Worm (Caenorhabditis elegans): ENCODE results near the gene chil-21.

Gene chil-21

ce11 chrII:9487337-9487950 is 25.7 kb upstream of the chil-21 start, which contains the start of gene T19H5.4:
TSS of gene T19H5.4 (minus strand) at chrII:9487387.
- no peak for TF ChIP-seq klf-2 (GFP tag; conservative IDR thresholded peaks at IDR 0.05)
- TF ChIP-seq ztf-29 (GFP tag; IDR thresholded peaks at IDR 0.05), result no peak
- TF ChIP-seq flt-1 (GFP tag; IDR thresholded peaks at IDR 0.05), result no peak
- TF ChIP-seq tab-1 (GFP tag; IDR thresholded peaks at IDR 0.05), result no peak
- no peak for TF ChIP-seq ztf-23 (GFP tag; IDR thresholded peaks at IDR 0.05)
- no peak for TF ChIP-seq med-1 (GFP tag; optimal IDR thresholded peaks at IDR 0.05; ENCODE audit: insufficient read depth)
- TF ChIP-seq T22C8.4 (GFP tag; IDR thresholded peaks at IDR 0.05), result no peak
- TF ChIP-seq ref-1 (GFP tag; conservative IDR thresholded peaks at IDR 0.05), result no peak; the same call in 1 of the 2 replicates
- no peak for TF ChIP-seq cog-1 (tag; optimal IDR thresholded peaks at IDR 0.05)

- no peak for TF ChIP-seq med-1 (GFP tag; optimal IDR thresholded peaks at IDR 0.05; ENCODE audit: insufficient read depth)
- TF ChIP-seq ztf-29 (GFP tag; IDR thresholded peaks at IDR 0.05), result no peak
- no peak for TF ChIP-seq cog-1 (tag; optimal IDR thresholded peaks at IDR 0.05)
- TF ChIP-seq ref-1 (GFP tag; conservative IDR thresholded peaks at IDR 0.05), result no peak
- TF ChIP-seq klf-2 (GFP tag; conservative IDR thresholded peaks at IDR 0.05), result no peak
- no peak for TF ChIP-seq tab-1 (GFP tag; IDR thresholded peaks at IDR 0.05)
Observed at ce11 chrII:9485081-9485730, 23.4 kb upstream of the chil-21 start.

ce11 chrII:9483342-9483741 is 21.6 kb upstream of the chil-21 start:
- no peak for TF ChIP-seq ztf-23 (GFP tag; IDR thresholded peaks at IDR 0.05)
- TF ChIP-seq klf-2 (GFP tag; conservative IDR thresholded peaks at IDR 0.05), result no peak
- TF ChIP-seq ref-1 (GFP tag; conservative IDR thresholded peaks at IDR 0.05), result no peak

- TF ChIP-seq ztf-29 (GFP tag; IDR thresholded peaks at IDR 0.05) (no peak), med-1 (GFP tag; optimal IDR thresholded peaks at IDR 0.05; ENCODE audit: insufficient read depth) (no peak)
Observed at ce11 chrII:9482529-9482928, 20.7 kb upstream of the chil-21 start.

- TF ChIP-seq ztf-23 (GFP tag; IDR thresholded peaks at IDR 0.05) (no peak), T22C8.4 (GFP tag; IDR thresholded peaks at IDR 0.05) (no peak), tab-1 (GFP tag; IDR thresholded peaks at IDR 0.05) (no peak), klf-2 (GFP tag; conservative IDR thresholded peaks at IDR 0.05) (no peak), ztf-29 (GFP tag; IDR thresholded peaks at IDR 0.05) (no peak), flt-1 (GFP tag; IDR thresholded peaks at IDR 0.05) (no peak), med-1 (GFP tag; optimal IDR thresholded peaks at IDR 0.05; ENCODE audit: insufficient read depth) (no peak), ref-1 (GFP tag; conservative IDR thresholded peaks at IDR 0.05) (no peak), cog-1 (tag; optimal IDR thresholded peaks at IDR 0.05) (no peak)
Observed at ce11 chrII:9481427-9481826, 19.6 kb upstream of the chil-21 start.

ce11 chrII:9480006-9480405 is 18.2 kb upstream of the chil-21 start, which contains the start of gene T19H5.7:
TSS of gene T19H5.7 (minus strand) at chrII:9480106.
- TF ChIP-seq ztf-29 (GFP tag; IDR thresholded peaks at IDR 0.05) (no peak), cog-1 (tag; optimal IDR thresholded peaks at IDR 0.05) (no peak), ztf-23 (GFP tag; IDR thresholded peaks at IDR 0.05) (no peak), klf-2 (GFP tag; conservative IDR thresholded peaks at IDR 0.05) (no peak), tab-1 (GFP tag; IDR thresholded peaks at IDR 0.05) (no peak), ref-1 (GFP tag; conservative IDR thresholded peaks at IDR 0.05) (no peak), med-1 (GFP tag; optimal IDR thresholded peaks at IDR 0.05; ENCODE audit: insufficient read depth) (no peak), flt-1 (GFP tag; IDR thresholded peaks at IDR 0.05) (no peak), T22C8.4 (GFP tag; IDR thresholded peaks at IDR 0.05) (no peak)

- TF ChIP-seq T22C8.4 (GFP tag; IDR thresholded peaks at IDR 0.05) (no peak), ztf-29 (GFP tag; IDR thresholded peaks at IDR 0.05) (no peak)
Observed at ce11 chrII:9477567-9477966, 15.8 kb upstream of the chil-21 start, which contains the start of gene chil-27. TSS of gene chil-27 (plus strand) at chrII:9477867.

- TF ChIP-seq tab-1 (GFP tag; IDR thresholded peaks at IDR 0.05) (no peak), klf-2 (GFP tag; conservative IDR thresholded peaks at IDR 0.05) (no peak), ref-1 (GFP tag; conservative IDR thresholded peaks at IDR 0.05) (no peak), med-1 (GFP tag; optimal IDR thresholded peaks at IDR 0.05; ENCODE audit: insufficient read depth) (no peak), flt-1 (GFP tag; IDR thresholded peaks at IDR 0.05) (no peak), T22C8.4 (GFP tag; IDR thresholded peaks at IDR 0.05) (no peak), ztf-23 (GFP tag; IDR thresholded peaks at IDR 0.05) (no peak), cog-1 (tag; optimal IDR thresholded peaks at IDR 0.05) (no peak), ztf-29 (GFP tag; IDR thresholded peaks at IDR 0.05) (no peak)
Observed at ce11 chrII:9474367-9475105, 12.8 kb upstream of the chil-21 start, which contains the start of the genes chil-25 and chil-26. TSS of gene chil-25 (minus strand) at chrII:9474467. TSS of gene chil-26 (plus strand) at chrII:9475055.

- TF ChIP-seq cog-1 (tag; optimal IDR thresholded peaks at IDR 0.05), result no peak
- no peak for TF ChIP-seq med-1 (GFP tag; optimal IDR thresholded peaks at IDR 0.05; ENCODE audit: insufficient read depth)
- TF ChIP-seq ztf-23 (GFP tag; IDR thresholded peaks at IDR 0.05), result no peak
- no peak for TF ChIP-seq T22C8.4 (GFP tag; IDR thresholded peaks at IDR 0.05)
- no peak for TF ChIP-seq ztf-29 (GFP tag; IDR thresholded peaks at IDR 0.05)
- no peak for TF ChIP-seq tab-1 (GFP tag; IDR thresholded peaks at IDR 0.05)
- TF ChIP-seq klf-2 (GFP tag; conservative IDR thresholded peaks at IDR 0.05), result no peak
- TF ChIP-seq flt-1 (GFP tag; IDR thresholded peaks at IDR 0.05), result no peak
- TF ChIP-seq ref-1 (GFP tag; conservative IDR thresholded peaks at IDR 0.05), result no peak
Observed at ce11 chrII:9470027-9470426, 8.2 kb upstream of the chil-21 start, which contains the start of gene T19H5.6. TSS of gene T19H5.6 (minus strand) at chrII:9470221.
